Worm (Caenorhabditis elegans) whole organism, L1 larva: ENCODE results near the gene F49E12.7.
A peak's percentile ranks its signal among the peaks of the same experiment; 100 is the strongest.

ENCODE experiments used
- C16A3.4 ChIP-seq: fragments of 150-350 bp; optimal IDR thresholded peaks from 2 replicates; lab custom pipeline; 2014; ENCODE audit warnings: missing biosample characterization, missing genetic modification characterization
- F16B12.6 ChIP-seq: fragments of 150-350 bp; optimal IDR thresholded peaks from 2 replicates; lab custom pipeline; 2014; ENCODE audit warnings: missing biosample characterization, missing genetic modification characterization
- blmp-1 ChIP-seq: fragments of 150-350 bp; optimal IDR thresholded peaks from 2 replicates; lab custom pipeline; 2014; ENCODE audit warnings: missing biosample characterization, missing genetic modification characterization
- ceh-8 ChIP-seq: fragments of 200-800 bp; sonication (Bioruptor generic); optimal IDR thresholded peaks from 2 replicates; lab custom pipeline; 2018; ENCODE audit warnings: mild to moderate bottlenecking, missing genetic modification characterization, moderate library complexity, missing compliant biosample characterization
- ceh-82 ChIP-seq, 3 experiments: fragments of 150-350 bp in 1 of 3; sonication (generic microtip) in 2 of 3; optimal IDR thresholded peaks; 2 replicates each; lab custom pipeline; 2014 to 2017; ENCODE audit warnings: missing biosample characterization in 3 of 3, missing genetic modification characterization in 3 of 3
- dpl-1 ChIP-seq, 3 experiments: fragments of 150-350 bp in 2 of 3; sonication (generic microtip) in 1 of 3; optimal IDR thresholded peaks; 2 replicates each; lab custom pipeline; 2014 to 2017; ENCODE audit warnings: missing biosample characterization in 3 of 3, missing genetic modification characterization in 3 of 3, missing genetic modification reagents in 3 of 3
- efl-1 ChIP-seq, 4 experiments: fragments of 150-350 bp; optimal IDR thresholded peaks in 3 of 4; peaks in 1 of 4; 1 replicate in 1 of 4; 2 replicates in 3 of 4; lab custom pipeline; 2014; ENCODE audit warnings: missing biosample characterization in 2 of 4, missing genetic modification characterization in 2 of 4, missing genetic modification reagents in 2 of 4
- elt-3 ChIP-seq, 6 experiments: fragments of 150-350 bp in 1 of 6; sonication (generic microtip); optimal IDR thresholded peaks; 2 replicates each; lab custom pipeline; 2017 to 2018; ENCODE audit warnings: missing biosample characterization in 6 of 6, missing genetic modification characterization in 6 of 6, inconsistent platforms in 1 of 6
- fkh-10 ChIP-seq: sonication (generic microtip); optimal IDR thresholded peaks from 2 replicates; lab custom pipeline; 2017; ENCODE audit warnings: missing biosample characterization, missing genetic modification reagents, missing genetic modification characterization
- fos-1 ChIP-seq: fragments of 150-350 bp; optimal IDR thresholded peaks from 2 replicates; lab custom pipeline; 2014; ENCODE audit warnings: missing biosample characterization, missing genetic modification characterization
- hlh-4 ChIP-seq: sonication (generic microtip); optimal IDR thresholded peaks from 2 replicates; lab custom pipeline; 2016; ENCODE audit warnings: mild to moderate bottlenecking, missing genetic modification characterization, missing compliant biosample characterization
- isw-1 ChIP-seq: fragments of 200-800 bp; sonication (Bioruptor generic); IDR thresholded peaks from 2 replicates; pipeline ENCODE4 v1.3.6; 2022; ENCODE audit warnings: missing genetic modification characterization, missing compliant biosample characterization
- jun-1 ChIP-seq: fragments of 150-350 bp; optimal IDR thresholded peaks from 2 replicates; lab custom pipeline; 2014; ENCODE audit warnings: missing biosample characterization, missing genetic modification reagents, missing genetic modification characterization
- lin-13 ChIP-seq: fragments of 150-350 bp; optimal IDR thresholded peaks from 2 replicates; lab custom pipeline; 2014; ENCODE audit warnings: missing biosample characterization, missing genetic modification reagents, missing genetic modification characterization
- lin-14 ChIP-seq: fragments of 200-800 bp; sonication (Bioruptor generic); optimal IDR thresholded peaks from 2 replicates; lab custom pipeline; 2018; ENCODE audit warnings: mild to moderate bottlenecking, missing genetic modification characterization, moderate library complexity, missing compliant biosample characterization
- lin-15B ChIP-seq: fragments of 150-350 bp; sonication (generic microtip); optimal IDR thresholded peaks from 3 replicates; lab custom pipeline; 2014; ENCODE audit warnings: missing biosample characterization, missing genetic modification characterization
- lin-35 ChIP-seq, 2 experiments: fragments of 150-350 bp; optimal IDR thresholded peaks; 2 replicates each; lab custom pipeline; 2014; ENCODE audit warnings: missing biosample characterization in 2 of 2, missing genetic modification characterization in 2 of 2, missing genetic modification reagents in 2 of 2
- lin-39 ChIP-seq: fragments of 150-350 bp; optimal IDR thresholded peaks from 2 replicates; lab custom pipeline; 2014; ENCODE audit warnings: missing biosample characterization, missing genetic modification reagents, missing genetic modification characterization
- lsy-2 ChIP-seq, 2 experiments: fragments of 150-350 bp; optimal IDR thresholded peaks; 2 replicates each; lab custom pipeline; 2014; ENCODE audit warnings: missing biosample characterization in 2 of 2, missing genetic modification characterization in 2 of 2
- mdl-1 ChIP-seq, 2 experiments: fragments of 150-350 bp; optimal IDR thresholded peaks; 2 replicates each; lab custom pipeline; 2014 to 2017; ENCODE audit warnings: missing biosample characterization in 2 of 2, missing genetic modification characterization in 2 of 2, inconsistent platforms in 1 of 2
- mef-2 ChIP-seq: fragments of 150-350 bp; optimal IDR thresholded peaks from 2 replicates; lab custom pipeline; 2014; ENCODE audit warnings: missing biosample characterization, missing genetic modification characterization
- mep-1 ChIP-seq: fragments of 150-350 bp; optimal IDR thresholded peaks from 2 replicates; lab custom pipeline; 2014; ENCODE audit warnings: missing biosample characterization, missing genetic modification characterization
- nhr-19 ChIP-seq: fragments of 200-800 bp; sonication (Bioruptor generic); conservative IDR thresholded peaks from 2 replicates; pipeline ENCODE4 v1.3.6; 2022; ENCODE audit warnings: missing genetic modification characterization, missing compliant biosample characterization
- nhr-20 ChIP-seq: sonication (generic microtip); optimal IDR thresholded peaks from 2 replicates; lab custom pipeline; 2016; ENCODE audit warnings: mild to moderate bottlenecking, missing genetic modification characterization, missing compliant biosample characterization
- nhr-47 ChIP-seq: sonication (generic microtip); optimal IDR thresholded peaks from 2 replicates; lab custom pipeline; 2016; ENCODE audit warnings: mild to moderate bottlenecking, missing genetic modification characterization, moderate library complexity, missing compliant biosample characterization
- nhr-71 ChIP-seq: sonication (generic microtip); optimal IDR thresholded peaks from 2 replicates; lab custom pipeline; 2016; ENCODE audit warnings: mild to moderate bottlenecking, missing genetic modification characterization, moderate library complexity, missing compliant biosample characterization
- nhr-76 ChIP-seq: sonication (generic microtip); optimal IDR thresholded peaks from 2 replicates; lab custom pipeline; 2017; ENCODE audit warnings: missing biosample characterization, missing genetic modification characterization
- nhr-84 ChIP-seq: sonication (generic microtip); optimal IDR thresholded peaks from 2 replicates; lab custom pipeline; 2017; ENCODE audit warnings: missing biosample characterization, missing genetic modification characterization
- nhr-85 ChIP-seq: sonication (generic microtip); peaks from one replicate; lab custom pipeline; 2016; ENCODE audit warnings: missing genetic modification characterization, inconsistent platforms, missing compliant biosample characterization
- nhr-90 ChIP-seq: sonication (generic microtip); optimal IDR thresholded peaks from 2 replicates; lab custom pipeline; 2016; ENCODE audit warnings: mild to moderate bottlenecking, missing genetic modification characterization, missing compliant biosample characterization; ENCODE audit not compliant: poor library complexity
- rnt-1 ChIP-seq: sonication (generic microtip); optimal IDR thresholded peaks from 2 replicates; lab custom pipeline; 2016; ENCODE audit warnings: mild to moderate bottlenecking, missing genetic modification characterization, moderate library complexity, missing compliant biosample characterization
- skn-1 ChIP-seq: fragments of 150-350 bp; optimal IDR thresholded peaks from 2 replicates; lab custom pipeline; 2014; ENCODE audit warnings: missing biosample characterization, missing genetic modification characterization
- snpc-4 ChIP-seq: fragments of 150-350 bp; optimal IDR thresholded peaks from 2 replicates; lab custom pipeline; 2014; ENCODE audit warnings: missing biosample characterization, missing genetic modification characterization
- snu-23 ChIP-seq: sonication (generic microtip); optimal IDR thresholded peaks from 2 replicates; lab custom pipeline; 2016; ENCODE audit warnings: missing genetic modification characterization, missing compliant biosample characterization
- sptf-1 ChIP-seq: fragments of 150-350 bp; optimal IDR thresholded peaks from 2 replicates; lab custom pipeline; 2014; ENCODE audit warnings: missing biosample characterization, missing genetic modification characterization
- swsn-7 ChIP-seq: sonication (generic microtip); optimal IDR thresholded peaks from 2 replicates; lab custom pipeline; 2016; ENCODE audit warnings: missing genetic modification characterization, missing compliant biosample characterization
- tbx-2 ChIP-seq: sonication (generic microtip); optimal IDR thresholded peaks from 2 replicates; lab custom pipeline; 2016; ENCODE audit warnings: missing genetic modification characterization, missing compliant biosample characterization
- tlp-1 ChIP-seq: fragments of 150-350 bp; optimal IDR thresholded peaks from 2 replicates; lab custom pipeline; 2014; ENCODE audit warnings: missing biosample characterization, missing genetic modification characterization
- unc-130 ChIP-seq: fragments of 150-350 bp; optimal IDR thresholded peaks from 2 replicates; lab custom pipeline; 2017; ENCODE audit warnings: missing biosample characterization, missing genetic modification characterization, inconsistent platforms
- unc-86 ChIP-seq: sonication (generic microtip); optimal IDR thresholded peaks from 2 replicates; lab custom pipeline; 2016; ENCODE audit warnings: missing genetic modification characterization, missing compliant biosample characterization
- unc-98 ChIP-seq: fragments of 200-800 bp; sonication (Bioruptor generic); IDR thresholded peaks from 2 replicates; pipeline ENCODE4 v1.3.6; 2022; ENCODE audit warnings: missing genetic modification characterization, missing compliant biosample characterization
- vab-15 ChIP-seq: sonication (generic microtip); optimal IDR thresholded peaks from 2 replicates; lab custom pipeline; 2017; ENCODE audit warnings: missing genotype, mild to moderate bottlenecking, missing genetic modification characterization, missing compliant biosample characterization
- zag-1 ChIP-seq: fragments of 150-350 bp; optimal IDR thresholded peaks from 2 replicates; lab custom pipeline; 2014; ENCODE audit warnings: missing biosample characterization, missing genetic modification characterization
- zip-4 ChIP-seq: fragments of 200-800 bp; sonication (Bioruptor generic); optimal IDR thresholded peaks from 2 replicates; lab custom pipeline; 2018; ENCODE audit warnings: mild to moderate bottlenecking, missing genetic modification characterization, moderate library complexity, missing compliant biosample characterization
- ztf-11 ChIP-seq, 2 experiments: sonication (generic microtip); optimal IDR thresholded peaks; 2 replicates each; lab custom pipeline; 2016 to 2017; ENCODE audit warnings: missing genetic modification characterization in 2 of 2, missing biosample characterization in 1 of 2, missing compliant biosample characterization in 1 of 2
- ztf-4 ChIP-seq: fragments of 150-350 bp; optimal IDR thresholded peaks from 2 replicates; lab custom pipeline; 2014; ENCODE audit warnings: missing biosample characterization, missing genetic modification characterization

Gene F49E12.7

ce11 chrII:8396041-8396440, at the start of gene F49E12.7:
Gene F49E12.7, minus strand, starts transcription at chrII:8396141.
- TF ChIP-seq ceh-8 (GFP tag; lab: Kevin White, UChicago), result peak; percentile 47
- TF ChIP-seq lin-39, result no peak

- no peak for TF ChIP-seq zip-4 (GFP tag; lab: Kevin White, UChicago)
- TF ChIP-seq, all 84 proteins: peak for 0
Measured at ce11 chrII:8444007-8444406, 48.1 kb upstream of the F49E12.7 start, which contains the start of gene evl-20. Gene evl-20, plus strand, starts transcription at chrII:8444307.

ce11 chrII:8442717-8443223, 46.8 kb upstream of the F49E12.7 start, which contains the start of gene eif-3.G:
Gene eif-3.G, plus strand, starts transcription at chrII:8442767.
- no peak for TF ChIP-seq tlp-1 (tag; lab: Kevin White, UChicago)
- TF ChIP-seq efl-1 (optimal IDR thresholded peaks at IDR 0.05; lab: Kevin White, UChicago), result no peak
- TF ChIP-seq efl-1 (GFP tag; optimal IDR thresholded peaks at IDR 0.05 in 1 of 2; lab: Kevin White, UChicago), result peak in 1 of 2 experiments; percentile 88
- TF ChIP-seq, all 84 proteins: peak for 1

ce11 chrII:8442176-8442575, 46.2 kb upstream of the F49E12.7 start:
- no peak for TF ChIP-seq unc-86 (tag; lab: Kevin White, UChicago)
- TF ChIP-seq mef-2 (tag; lab: Kevin White, UChicago), result no peak
- no peak for TF ChIP-seq fkh-10 (GFP tag; lab: Kevin White, UChicago)
- TF ChIP-seq nhr-47 (tag; lab: Kevin White, UChicago), result peak; percentile 63
- peak in 2 of 6 experiments; percentile 9 to 46 for TF ChIP-seq elt-3 (tag; optimal IDR thresholded peaks at IDR 0.05; lab: Kevin White, UChicago)
- TF ChIP-seq lin-35 (GFP tag; optimal IDR thresholded peaks at IDR 0.05; lab: Kevin White, UChicago), result peak; percentile 45 to 67
- peak; percentile 54 for TF ChIP-seq snu-23 (GFP tag; lab: Kevin White, UChicago)
- TF ChIP-seq dpl-1 (GFP tag; optimal IDR thresholded peaks at IDR 0.05; lab: Kevin White, UChicago), result peak; percentile 34 to 58 (median 51)
- no peak for TF ChIP-seq nhr-76 (tag; lab: Kevin White, UChicago)
- peak; percentile 85 to 95 for TF ChIP-seq lsy-2 (tag; optimal IDR thresholded peaks at IDR 0.05; lab: Kevin White, UChicago)
- TF ChIP-seq lin-14, result peak; percentile 48
- TF ChIP-seq ceh-82 (tag; optimal IDR thresholded peaks at IDR 0.05; lab: Kevin White, UChicago), result peak; percentile 14 to 56 (median 37)
- TF ChIP-seq hlh-4 (tag; lab: Kevin White, UChicago), result no peak
- peak; percentile 30 for TF ChIP-seq rnt-1 (tag; lab: Kevin White, UChicago)
- TF ChIP-seq isw-1 (GFP tag; lab: Robert Waterston, UW), result peak; percentile 8; the same call in 1 of the 2 replicates
- TF ChIP-seq lin-13 (GFP tag; lab: Kevin White, UChicago), result peak; percentile 8
- peak; percentile 60 for TF ChIP-seq nhr-20 (tag; lab: Kevin White, UChicago)
- peak; percentile 71 for TF ChIP-seq nhr-71 (tag; lab: Kevin White, UChicago)
- TF ChIP-seq ztf-4 (tag; lab: Kevin White, UChicago), result no peak
- peak in 1 of 2 experiments; percentile 33 for TF ChIP-seq mdl-1 (tag; optimal IDR thresholded peaks at IDR 0.05; lab: Kevin White, UChicago)
- TF ChIP-seq unc-98 (GFP tag; lab: Robert Waterston, UW), result no peak
- no peak for TF ChIP-seq ztf-11 (tag; optimal IDR thresholded peaks at IDR 0.05; lab: Kevin White, UChicago)
- TF ChIP-seq C16A3.4 (tag; lab: Kevin White, UChicago), result peak; percentile 2
- no peak for TF ChIP-seq sptf-1
- TF ChIP-seq swsn-7, result peak; percentile 47
- no peak for TF ChIP-seq zag-1 (tag; lab: Kevin White, UChicago)
- TF ChIP-seq vab-15 (tag; lab: Kevin White, UChicago), result no peak
- TF ChIP-seq nhr-85, result peak; percentile 82
- TF ChIP-seq nhr-90, result peak; percentile 42
- peak; percentile 9 for TF ChIP-seq skn-1 (tag; lab: Kevin White, UChicago)
- TF ChIP-seq F16B12.6 (tag; lab: Kevin White, UChicago), result peak; percentile 90
- peak; percentile 63 for TF ChIP-seq blmp-1
- TF ChIP-seq snpc-4 (tag; lab: Kevin White, UChicago), result peak; percentile 24
- peak; percentile 31 for TF ChIP-seq nhr-19 (GFP tag; lab: Robert Waterston, UW)
- TF ChIP-seq jun-1 (tag; lab: Kevin White, UChicago), result peak; percentile 26
- TF ChIP-seq unc-130, result peak; percentile 35
- TF ChIP-seq fos-1 (tag; lab: Kevin White, UChicago), result no peak
- no peak for TF ChIP-seq nhr-84 (tag; lab: Kevin White, UChicago)
- peak; percentile 0 for TF ChIP-seq lin-15B (tag; lab: Kevin White, UChicago)
- peak; percentile 65 for TF ChIP-seq mep-1 (tag; lab: Kevin White, UChicago)
- TF ChIP-seq tbx-2 (tag; lab: Kevin White, UChicago), result peak; percentile 38
